Worm (Caenorhabditis elegans): ENCODE results near the gene ZK370.4.

- TF ChIP-seq fkh-10 (GFP tag; optimal IDR thresholded peaks at IDR 0.05) (no peak), pha-4 (tag; optimal IDR thresholded peaks at IDR 0.05) (peak; percentile 16), ztf-11 (tag; optimal IDR thresholded peaks at IDR 0.05) (no peak)
Observed at ce11 chrIII:8761040-8761654, 29.9 kb upstream of the ZK370.4 start, which contains the start of gene aak-1.

Measured in whole organism, L3 larva.